Fruit fly (Drosophila melanogaster) whole organism, embryonic: ENCODE data around the gene Wee1.
A peak's percentile ranks its signal among the peaks of the same experiment; 100 is the strongest.

Experiments used
- ATbp ChIP-seq: fragments of 200-800 bp; sonication (Bioruptor generic); optimal IDR thresholded peaks from 2 replicates; lab custom pipeline; 2017; ENCODE audit warnings: missing biosample characterization, mild to moderate bottlenecking, missing genetic modification characterization, missing genetic modification reagents
- Abd-B ChIP-seq: fragments of 200-800 bp; sonication (Bioruptor generic); optimal IDR thresholded peaks from 2 replicates; lab custom pipeline; 2018; ENCODE audit warnings: missing biosample characterization, mild to moderate bottlenecking, missing genetic modification characterization, moderate library complexity
- Asciz ChIP-seq: fragments of 200-800 bp; sonication (Bioruptor generic); optimal IDR thresholded peaks from 2 replicates; lab custom pipeline; 2017; ENCODE audit warnings: missing biosample characterization, mild to moderate bottlenecking, missing genetic modification characterization, missing genetic modification reagents
- B-H2 ChIP-seq: fragments of 200-800 bp; sonication (Bioruptor generic); optimal IDR thresholded peaks from 2 replicates; lab custom pipeline; 2018; ENCODE audit warnings: missing biosample characterization, mild to moderate bottlenecking, missing genetic modification characterization
- CG10267 ChIP-seq: fragments of 200-800 bp; sonication (Bioruptor generic); optimal IDR thresholded peaks from 2 replicates; lab custom pipeline; 2018; ENCODE audit warnings: missing biosample characterization, mild to moderate bottlenecking, missing genetic modification characterization, moderate library complexity
- CG11093 ChIP-seq: fragments of 200-800 bp; sonication (Bioruptor generic); IDR thresholded peaks from 3 replicates; pipeline ENCODE4 v1.3.6; 2022; ENCODE audit warnings: missing biosample characterization, missing genetic modification characterization
- CG11247 ChIP-seq: fragments of 200-800 bp; sonication (Bioruptor generic); IDR thresholded peaks from 2 replicates; pipeline ENCODE4 v1.3.6; 2022; ENCODE audit warnings: missing biosample characterization, missing genetic modification characterization
- CG11696 ChIP-seq: fragments of 200-800 bp; sonication (Bioruptor generic); IDR thresholded peaks from 2 replicates; pipeline ENCODE4 v1.3.6; 2022; ENCODE audit warnings: missing biosample characterization, missing genetic modification characterization
- CG12071 ChIP-seq: fragments of 200-800 bp; sonication (Bioruptor generic); optimal IDR thresholded peaks from 3 replicates; lab custom pipeline; 2018; ENCODE audit warnings: missing biosample characterization, mild to moderate bottlenecking, missing genetic modification characterization
- CG12769 ChIP-seq: fragments of 200-800 bp; sonication (Bioruptor generic); optimal IDR thresholded peaks from 2 replicates; lab custom pipeline; 2019; ENCODE audit warnings: missing biosample characterization, mild to moderate bottlenecking, missing genetic modification characterization, moderate library complexity
- CG15479 ChIP-seq: fragments of 200-800 bp; sonication (Bioruptor generic); optimal IDR thresholded peaks from 3 replicates; lab custom pipeline; 2019; ENCODE audit warnings: missing biosample characterization, mild to moderate bottlenecking, missing genetic modification characterization, moderate library complexity
- CG1603 ChIP-seq: fragments of 200-800 bp; sonication (Bioruptor generic); optimal IDR thresholded peaks from 2 replicates; lab custom pipeline; 2019; ENCODE audit warnings: missing biosample characterization, mild to moderate bottlenecking, missing genetic modification characterization, moderate library complexity
- CG2202 ChIP-seq: fragments of 200-800 bp; sonication (Bioruptor generic); optimal IDR thresholded peaks from 2 replicates; lab custom pipeline; 2018; ENCODE audit warnings: missing biosample characterization, mild to moderate bottlenecking, missing genetic modification characterization
- CG2712 ChIP-seq: fragments of 200-800 bp; optimal IDR thresholded peaks from 3 replicates; lab custom pipeline; 2019; ENCODE audit warnings: missing biosample characterization, mild to moderate bottlenecking, missing genetic modification characterization, moderate library complexity
- CG4360 ChIP-seq: fragments of 200-800 bp; sonication (Bioruptor generic); IDR thresholded peaks from 2 replicates; pipeline ENCODE4 v1.3.6; 2022; ENCODE audit warnings: missing biosample characterization, missing genetic modification characterization
- CG5953 ChIP-seq: fragments of 200-800 bp; sonication (Bioruptor generic); IDR thresholded peaks from 2 replicates; pipeline ENCODE4 v1.3.6; 2022; ENCODE audit warnings: missing biosample characterization, missing genetic modification characterization
- CG7556 ChIP-seq: fragments of 200-800 bp; sonication (Bioruptor generic); optimal IDR thresholded peaks from 2 replicates; lab custom pipeline; 2017; ENCODE audit warnings: missing biosample characterization, mild to moderate bottlenecking, missing genetic modification characterization
- CG7987 ChIP-seq: fragments of 200-800 bp; sonication (Bioruptor generic); optimal IDR thresholded peaks from 2 replicates; lab custom pipeline; 2018; ENCODE audit warnings: missing biosample characterization, mild to moderate bottlenecking, missing genetic modification characterization, moderate library complexity
- CG8290 ChIP-seq, 3 experiments: fragments of 200-800 bp; sonication (Bioruptor generic); optimal IDR thresholded peaks; 2 replicates each; lab custom pipeline; 2016 to 2019; ENCODE audit warnings: missing biosample characterization in 3 of 3, missing genetic modification characterization in 3 of 3, mild to moderate bottlenecking in 2 of 3, moderate library complexity in 1 of 3
- CG9727 ChIP-seq: fragments of 200-800 bp; sonication (Bioruptor generic); optimal IDR thresholded peaks from 3 replicates; lab custom pipeline; 2017; ENCODE audit warnings: missing biosample characterization, mild to moderate bottlenecking, missing genetic modification characterization
- Dip3 ChIP-seq: fragments of 200-800 bp; sonication (Bioruptor generic); optimal IDR thresholded peaks from 3 replicates; lab custom pipeline; 2016; ENCODE audit warnings: missing biosample characterization, missing genetic modification characterization
- ERR ChIP-seq: fragments of 200-800 bp; sonication (Bioruptor generic); optimal IDR thresholded peaks from 2 replicates; lab custom pipeline; 2016; ENCODE audit warnings: missing biosample characterization, missing genetic modification characterization
- HHEX ChIP-seq: fragments of 200-800 bp; sonication (Bioruptor generic); optimal IDR thresholded peaks from 3 replicates; lab custom pipeline; 2017; ENCODE audit warnings: missing biosample characterization, mild to moderate bottlenecking, missing genetic modification characterization, missing genetic modification reagents
- Hr78 ChIP-seq, 2 experiments: fragments of 200-800 bp in 1 of 2; fragments of >200 bp in 1 of 2; sonication (Bioruptor generic) in 1 of 2; optimal IDR thresholded peaks; 2 replicates each; lab custom pipeline; 2017 to 2019; ENCODE audit warnings: missing biosample characterization in 2 of 2, missing genetic modification characterization in 2 of 2, mild to moderate bottlenecking in 1 of 2, moderate library complexity in 1 of 2
- Lhr ChIP-seq: fragments of 200-800 bp; sonication (Bioruptor generic); optimal IDR thresholded peaks from 3 replicates; lab custom pipeline; 2017; ENCODE audit warnings: mild to moderate bottlenecking, missing biosample characterization, missing genetic modification reagents, missing genetic modification characterization
- MBD-R2 ChIP-seq: fragments of 200-800 bp; sonication (Bioruptor generic); IDR thresholded peaks from 2 replicates; pipeline ENCODE4 v1.3.6; 2022; ENCODE audit warnings: missing biosample characterization, missing genetic modification characterization
- MESR4 ChIP-seq: fragments of 200-800 bp; sonication (Bioruptor generic); optimal IDR thresholded peaks from 2 replicates; lab custom pipeline; 2018; ENCODE audit warnings: missing biosample characterization, mild to moderate bottlenecking, missing genetic modification characterization, moderate library complexity
- Meics ChIP-seq: fragments of 200-800 bp; sonication (Bioruptor generic); optimal IDR thresholded peaks from 2 replicates; lab custom pipeline; 2017; ENCODE audit warnings: missing biosample characterization, mild to moderate bottlenecking, missing genetic modification characterization
- Nf-YC ChIP-seq: fragments of 200-800 bp; optimal IDR thresholded peaks from 3 replicates; lab custom pipeline; 2019; ENCODE audit warnings: missing biosample characterization, mild to moderate bottlenecking, missing genetic modification characterization, moderate library complexity
- Opbp ChIP-seq: fragments of 200-800 bp; sonication (Bioruptor generic); IDR thresholded peaks from 3 replicates; pipeline ENCODE4 v1.3.6; 2022; ENCODE audit warnings: missing biosample characterization, missing genetic modification characterization; ENCODE audit not compliant: partially characterized antibody
- ab ChIP-seq: fragments of 200-800 bp; sonication (Bioruptor generic); optimal IDR thresholded peaks from 2 replicates; lab custom pipeline; 2016; ENCODE audit warnings: missing biosample characterization, missing genetic modification characterization
- ase ChIP-seq: fragments of 200-800 bp; sonication (Bioruptor generic); IDR thresholded peaks from 3 replicates; pipeline ENCODE4 v1.3.6; 2022; ENCODE audit warnings: missing biosample characterization, missing genetic modification characterization
- bab2 ChIP-seq: fragments of 200-800 bp; sonication (Bioruptor generic); optimal IDR thresholded peaks from 2 replicates; lab custom pipeline; 2016; ENCODE audit warnings: missing biosample characterization, missing genetic modification characterization
- bigmax ChIP-seq: fragments of 200-800 bp; sonication (Bioruptor generic); optimal IDR thresholded peaks from 2 replicates; lab custom pipeline; 2018; ENCODE audit warnings: missing biosample characterization, mild to moderate bottlenecking, missing genetic modification characterization
- croc ChIP-seq: fragments of 200-800 bp; sonication (Bioruptor generic); conservative IDR thresholded peaks from 3 replicates; pipeline ENCODE4 v1.3.6; 2022; ENCODE audit warnings: missing biosample characterization, missing genetic modification characterization
- dan ChIP-seq: fragments of 200-800 bp; sonication (Bioruptor generic); IDR thresholded peaks from 2 replicates; pipeline ENCODE4 v1.3.6; 2022; ENCODE audit warnings: missing biosample characterization, missing genetic modification characterization
- dpn ChIP-seq, 2 experiments: fragments of 200-800 bp; sonication (Bioruptor generic); optimal IDR thresholded peaks; 3 replicates each; lab custom pipeline; 2016; ENCODE audit warnings: missing biosample characterization in 2 of 2, missing genetic modification characterization in 2 of 2
- exex ChIP-seq: fragments of 200-800 bp; sonication (Bioruptor generic); optimal IDR thresholded peaks from 4 replicates; lab custom pipeline; 2018; ENCODE audit warnings: missing biosample characterization, mild to moderate bottlenecking, missing genetic modification characterization, moderate library complexity
- fd96Cb ChIP-seq: fragments of 200-800 bp; sonication (Bioruptor generic); optimal IDR thresholded peaks from 2 replicates; lab custom pipeline; 2018; ENCODE audit warnings: missing biosample characterization, mild to moderate bottlenecking, missing genetic modification characterization, moderate library complexity
- hb ChIP-seq: fragments of 200-800 bp; sonication (Bioruptor generic); IDR thresholded peaks from 3 replicates; pipeline ENCODE4 v1.3.6; 2022; ENCODE audit warnings: missing biosample characterization, missing genetic modification characterization; ENCODE audit not compliant: partially characterized antibody
- inv ChIP-seq: fragments of 200-800 bp; sonication (Bioruptor generic); IDR thresholded peaks from 2 replicates; pipeline ENCODE4 v1.3.6; 2022; ENCODE audit warnings: missing biosample characterization, missing genetic modification characterization; ENCODE audit not compliant: partially characterized antibody
- jumu ChIP-seq: fragments of 200-800 bp; sonication (Bioruptor generic); optimal IDR thresholded peaks from 3 replicates; lab custom pipeline; 2016; ENCODE audit warnings: missing biosample characterization, missing genetic modification characterization
- pnt ChIP-seq: fragments of 200-800 bp; sonication (Bioruptor generic); optimal IDR thresholded peaks from 3 replicates; lab custom pipeline; 2016; ENCODE audit warnings: missing biosample characterization, missing genetic modification characterization
- pros ChIP-seq: fragments of 200-800 bp; sonication (Bioruptor generic); optimal IDR thresholded peaks from 3 replicates; lab custom pipeline; 2019; ENCODE audit warnings: missing biosample characterization, mild to moderate bottlenecking, missing genetic modification characterization, moderate library complexity
- rib ChIP-seq: fragments of 200-800 bp; sonication (Bioruptor generic); IDR thresholded peaks from 2 replicates; pipeline ENCODE4 v1.3.6; 2022; ENCODE audit warnings: missing biosample characterization, missing genetic modification characterization
- sima ChIP-seq: fragments of 200-800 bp; sonication (Bioruptor generic); optimal IDR thresholded peaks from 2 replicates; lab custom pipeline; 2016; ENCODE audit warnings: missing biosample characterization, missing genetic modification characterization
- vnd ChIP-seq: fragments of 200-800 bp; sonication (Bioruptor generic); IDR thresholded peaks from 3 replicates; pipeline ENCODE4 v1.3.6; 2022; ENCODE audit warnings: missing biosample characterization, missing genetic modification characterization; ENCODE audit not compliant: partially characterized antibody

The Wee1 gene

DNA sequence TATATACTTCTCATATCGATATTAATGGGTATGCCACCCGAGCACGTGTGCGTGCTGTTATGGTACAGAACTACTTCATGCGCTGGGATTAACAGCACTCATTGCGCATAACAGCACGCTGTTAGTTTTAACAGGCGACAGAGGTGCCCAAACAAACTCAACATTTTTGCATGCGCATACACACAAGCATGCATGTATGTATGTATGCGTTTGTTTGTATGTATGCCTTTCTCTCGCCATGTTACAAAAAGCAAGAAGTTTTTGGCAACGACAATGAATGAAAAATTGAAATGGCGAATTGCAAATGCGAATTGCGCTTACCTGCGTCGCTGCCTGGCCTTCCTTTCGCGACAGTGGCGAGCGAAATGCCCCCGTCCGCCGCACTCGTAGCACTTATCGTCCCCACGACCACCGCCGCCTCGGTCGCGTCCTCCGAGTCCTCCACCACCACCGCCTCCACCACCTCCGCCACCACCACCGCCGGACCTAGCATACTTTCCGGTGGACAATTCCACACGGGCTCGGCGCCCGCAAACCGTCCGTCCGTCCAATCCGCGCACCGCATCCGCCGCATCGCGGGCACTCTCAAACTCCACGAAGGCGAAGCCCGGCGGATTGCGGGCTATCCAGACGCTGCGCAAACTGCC lies 5.4 kb upstream of the Wee1 start (continued):
- TF ChIP-seq CG12071 (GFP tag; lab: Kevin White, UChicago) (no peak), CG11696 (GFP tag; lab: Robert Waterston, UW) (no peak), rib (GFP tag; lab: Robert Waterston, UW) (peak; percentile 69; the same call in 1 of the 2 replicates), CG7556 (GFP tag; lab: Kevin White, UChicago) (no peak), CG4360 (GFP tag; lab: Robert Waterston, UW) (no peak), CG8290 (GFP tag; optimal IDR thresholded peaks at IDR 0.05; lab: Kevin White, UChicago) (no peak), CG8290 (tag; optimal IDR thresholded peaks at IDR 0.05; lab: Kevin White, UChicago) (no peak), CG5953 (GFP tag; lab: Robert Waterston, UW) (no peak), ERR (GFP tag; lab: Kevin White, UChicago) (no peak), Abd-B (no peak), B-H2 (GFP tag; lab: Kevin White, UChicago) (no peak), Dip3 (GFP tag; lab: Kevin White, UChicago) (no peak), pnt (no peak), inv (GFP tag; lab: Robert Waterston, UW) (no peak), bigmax (GFP tag; lab: Kevin White, UChicago) (peak; percentile 68), CG15479 (GFP tag; lab: Kevin White, UChicago) (peak; percentile 63), MESR4 (GFP tag; lab: Kevin White, UChicago) (peak; percentile 32), hb (GFP tag; lab: Robert Waterston, UW) (no peak), CG2712 (tag; lab: Kevin White, UChicago) (peak; percentile 40), dan (no peak), Nf-YC (tag; lab: Kevin White, UChicago) (peak; percentile 54), vnd (GFP tag; lab: Robert Waterston, UW) (no peak), Asciz (no peak), sima (GFP tag; lab: Kevin White, UChicago) (no peak), CG11093 (no peak), Lhr (no peak), CG2202 (tag; lab: Kevin White, UChicago) (no peak), MBD-R2 (GFP tag; lab: Robert Waterston, UW) (peak; percentile 43), HHEX (no peak), bab2 (GFP tag; lab: Kevin White, UChicago) (no peak), fd96Cb (no peak), CG7987 (GFP tag; lab: Kevin White, UChicago) (peak; percentile 4), CG1603 (tag; lab: Kevin White, UChicago) (peak; percentile 7), jumu (GFP tag; lab: Kevin White, UChicago) (no peak), croc (no peak), CG12769 (no peak), Hr78 (GFP tag; optimal IDR thresholded peaks at IDR 0.05; lab: Kevin White, UChicago) (no peak), ab (GFP tag; lab: Kevin White, UChicago) (no peak), CG9727 (GFP tag; lab: Kevin White, UChicago) (no peak), Opbp (GFP tag; lab: Robert Waterston, UW) (0 out of 3 replicates have a peak, but pooled peaks have one; percentile 33), ase (GFP tag; lab: Robert Waterston, UW) (no peak), dpn (GFP tag; optimal IDR thresholded peaks at IDR 0.05; lab: Kevin White, UChicago) (no peak), ATbp (GFP tag; lab: Kevin White, UChicago) (no peak), CG10267 (peak; percentile 9), pros (GFP tag; lab: Kevin White, UChicago) (no peak), CG11247 (GFP tag; lab: Robert Waterston, UW) (no peak), Meics (GFP tag; lab: Kevin White, UChicago) (no peak), exex (tag; lab: Kevin White, UChicago) (no peak)
